Worm (Caenorhabditis elegans) whole organism, L4 larva: ENCODE results near the gene agt-1.

Source experiments
- F37D6.2 ChIP-seq: sonication (generic microtip); optimal IDR thresholded peaks from 2 replicates; lab custom pipeline; 2016; ENCODE audit warnings: mild to moderate bottlenecking, missing genetic modification characterization, missing compliant biosample characterization
- F49E8.2 ChIP-seq: sonication (generic microtip); optimal IDR thresholded peaks from 2 replicates; lab custom pipeline; 2016; ENCODE audit warnings: missing compliant biosample characterization, mild to moderate bottlenecking, missing genetic modification characterization, borderline replicate concordance
- T26A8.4 ChIP-seq: fragments of 200-800 bp; sonication (Bioruptor generic); IDR thresholded peaks from 2 replicates; pipeline ENCODE4 v1.3.6; 2022; ENCODE audit warnings: missing genetic modification characterization, missing compliant biosample characterization
- Y105C5A.15 ChIP-seq: fragments of 200-800 bp; sonication (Bioruptor generic); IDR thresholded peaks from 2 replicates; pipeline ENCODE4 v1.3.6; 2022; ENCODE audit warnings: missing genetic modification characterization, missing compliant biosample characterization
- Y48G9A.11 ChIP-seq: fragments of 200-800 bp; sonication (Bioruptor generic); IDR thresholded peaks from 2 replicates; pipeline ENCODE4 v1.3.6; 2022; ENCODE audit warnings: missing genetic modification reagents, missing genetic modification characterization, missing compliant biosample characterization
- ZK337.2 ChIP-seq: fragments of 200-800 bp; sonication (Bioruptor generic); IDR thresholded peaks from 2 replicates; pipeline ENCODE4 v1.3.6; 2022; ENCODE audit warnings: missing genetic modification reagents, missing genetic modification characterization, missing compliant biosample characterization
- aha-1 ChIP-seq: fragments of 150-350 bp; peaks from one replicate; lab custom pipeline; 2014; ENCODE audit warnings: missing biosample characterization, missing genetic modification characterization
- arid-1 ChIP-seq: fragments of 200-800 bp; sonication (Bioruptor generic); conservative IDR thresholded peaks from 2 replicates; pipeline ENCODE4 v1.3.6; 2022; ENCODE audit warnings: missing genetic modification reagents, missing genetic modification characterization, missing compliant biosample characterization
- attf-4 ChIP-seq: sonication (generic microtip); optimal IDR thresholded peaks from 3 replicates; lab custom pipeline; 2017; ENCODE audit warnings: missing biosample characterization, missing genetic modification characterization
- ceh-44 ChIP-seq: fragments of 200-800 bp; sonication (Bioruptor generic); IDR thresholded peaks from 2 replicates; pipeline ENCODE4 v1.3.6; 2022; ENCODE audit warnings: missing genetic modification reagents, missing genetic modification characterization, missing compliant biosample characterization
- ctbp-1 ChIP-seq: fragments of 200-800 bp; sonication (Bioruptor generic); IDR thresholded peaks from 2 replicates; pipeline ENCODE4 v1.3.6; 2022; ENCODE audit warnings: missing genetic modification reagents, missing genetic modification characterization, missing compliant biosample characterization
- daf-12 ChIP-seq: fragments of 150-350 bp; optimal IDR thresholded peaks from 2 replicates; lab custom pipeline; 2014; ENCODE audit warnings: missing biosample characterization, missing genetic modification reagents, missing genetic modification characterization
- daf-16 ChIP-seq, 3 experiments: sonication (generic microtip); optimal IDR thresholded peaks; 2 replicates each; lab custom pipeline; 2016 to 2017; ENCODE audit warnings: missing genetic modification characterization in 3 of 3, missing genetic modification reagents in 3 of 3, mild to moderate bottlenecking in 2 of 3, missing compliant biosample characterization in 2 of 3, missing biosample characterization in 1 of 3, moderate library complexity in 1 of 3
- dmd-8 ChIP-seq: fragments of 200-800 bp; sonication (Bioruptor generic); IDR thresholded peaks from 2 replicates; pipeline ENCODE4 v1.3.6; 2022; ENCODE audit warnings: missing genetic modification characterization, missing compliant biosample characterization
- dmd-9 ChIP-seq: fragments of 200-800 bp; sonication (Bioruptor generic); IDR thresholded peaks from 2 replicates; pipeline ENCODE4 v1.3.6; 2022; ENCODE audit warnings: missing genetic modification reagents, missing genetic modification characterization, missing compliant biosample characterization
- dpl-1 ChIP-seq: fragments of 150-350 bp; optimal IDR thresholded peaks from 2 replicates; lab custom pipeline; 2014; ENCODE audit warnings: missing biosample characterization, missing genetic modification reagents, missing genetic modification characterization
- duxl-1 ChIP-seq: sonication (generic microtip); optimal IDR thresholded peaks from 2 replicates; lab custom pipeline; 2016; ENCODE audit warnings: mild to moderate bottlenecking, missing genetic modification characterization, moderate library complexity, missing compliant biosample characterization; ENCODE audit not compliant: poor library complexity
- egl-43 ChIP-seq: fragments of 200-800 bp; sonication (Bioruptor generic); IDR thresholded peaks from 2 replicates; pipeline ENCODE4 v1.3.6; 2022; ENCODE audit warnings: missing genetic modification reagents, missing genetic modification characterization, missing compliant biosample characterization
- fos-1 ChIP-seq: fragments of 150-350 bp; optimal IDR thresholded peaks from 2 replicates; lab custom pipeline; 2014; ENCODE audit warnings: missing biosample characterization, missing genetic modification characterization
- gei-8 ChIP-seq: fragments of 200-800 bp; sonication (Bioruptor generic); optimal IDR thresholded peaks from 2 replicates; lab custom pipeline; 2018; ENCODE audit warnings: mild to moderate bottlenecking, missing genetic modification characterization, missing compliant biosample characterization
- hmg-1.1 ChIP-seq: fragments of 200-800 bp; sonication (Bioruptor generic); IDR thresholded peaks from 2 replicates; pipeline ENCODE4 v1.3.6; 2022; ENCODE audit warnings: missing genetic modification reagents, missing genetic modification characterization, missing compliant biosample characterization
- jun-1 ChIP-seq: fragments of 150-350 bp; optimal IDR thresholded peaks from 2 replicates; lab custom pipeline; 2014; ENCODE audit warnings: missing biosample characterization, missing genetic modification reagents, missing genetic modification characterization
- lim-7 ChIP-seq: fragments of 200-800 bp; sonication (Bioruptor generic); IDR thresholded peaks from 2 replicates; pipeline ENCODE4 v1.3.6; 2022; ENCODE audit warnings: missing genetic modification characterization, missing compliant biosample characterization
- lin-1 ChIP-seq: fragments of 200-800 bp; sonication (Bioruptor generic); IDR thresholded peaks from 2 replicates; pipeline ENCODE4 v1.3.6; 2022; ENCODE audit warnings: missing genetic modification reagents, missing genetic modification characterization, missing compliant biosample characterization
- lin-13 ChIP-seq: fragments of 150-350 bp; optimal IDR thresholded peaks from 2 replicates; lab custom pipeline; 2014; ENCODE audit warnings: missing biosample characterization, missing genetic modification reagents, missing genetic modification characterization
- lir-3 ChIP-seq: sonication (generic microtip); optimal IDR thresholded peaks from 2 replicates; lab custom pipeline; 2016; ENCODE audit warnings: mild to moderate bottlenecking, missing genetic modification characterization, missing compliant biosample characterization
- madf-5 ChIP-seq, 2 experiments: fragments of 200-800 bp; sonication (Bioruptor generic); IDR thresholded peaks; 2 replicates each; pipeline ENCODE4 v1.3.6; 2022; ENCODE audit warnings: missing compliant biosample characterization in 2 of 2, missing genetic modification characterization in 2 of 2
- mxl-2 ChIP-seq: fragments of 200-800 bp; sonication (Bioruptor generic); conservative IDR thresholded peaks from 2 replicates; pipeline ENCODE4 v1.3.6; 2022; ENCODE audit warnings: missing genetic modification reagents, missing genetic modification characterization, missing compliant biosample characterization
- mxl-3 ChIP-seq: fragments of 200-800 bp; sonication (Bioruptor generic); optimal IDR thresholded peaks from 2 replicates; lab custom pipeline; 2018; ENCODE audit warnings: mild to moderate bottlenecking, missing genetic modification characterization, missing compliant biosample characterization
- nhr-10 ChIP-seq: fragments of 150-350 bp; optimal IDR thresholded peaks from 2 replicates; lab custom pipeline; 2014; ENCODE audit warnings: missing biosample characterization, missing genetic modification characterization
- nhr-111 ChIP-seq: fragments of 200-800 bp; sonication (Bioruptor generic); optimal IDR thresholded peaks from 2 replicates; lab custom pipeline; 2018; ENCODE audit warnings: mild to moderate bottlenecking, missing genetic modification characterization, missing compliant biosample characterization
- nhr-237 ChIP-seq: sonication (generic microtip); optimal IDR thresholded peaks from 2 replicates; lab custom pipeline; 2017; ENCODE audit warnings: missing biosample characterization, missing genetic modification characterization
- nhr-42 ChIP-seq: fragments of 200-800 bp; sonication (Bioruptor generic); IDR thresholded peaks from 2 replicates; pipeline ENCODE4 v1.3.6; 2022; ENCODE audit warnings: missing genetic modification characterization, missing compliant biosample characterization
- nhr-48 ChIP-seq: sonication (generic microtip); optimal IDR thresholded peaks from 2 replicates; lab custom pipeline; 2016; ENCODE audit warnings: mild to moderate bottlenecking, missing genetic modification characterization, missing compliant biosample characterization
- nhr-76 ChIP-seq: fragments of 150-350 bp; optimal IDR thresholded peaks from 2 replicates; lab custom pipeline; 2014; ENCODE audit warnings: missing biosample characterization, missing genetic modification characterization
- php-3 ChIP-seq: fragments of 200-800 bp; sonication (Bioruptor generic); IDR thresholded peaks from 2 replicates; pipeline ENCODE4 v1.3.6; 2022; ENCODE audit warnings: missing genetic modification reagents, missing genetic modification characterization, missing compliant biosample characterization
- sdz-12 ChIP-seq: fragments of 200-800 bp; sonication (Bioruptor generic); optimal IDR thresholded peaks from 2 replicates; lab custom pipeline; 2018; ENCODE audit warnings: mild to moderate bottlenecking, missing genetic modification characterization, missing compliant biosample characterization
- set-16 ChIP-seq: fragments of 200-800 bp; sonication (Bioruptor generic); IDR thresholded peaks from 2 replicates; pipeline ENCODE4 v1.3.6; 2022; ENCODE audit warnings: missing genetic modification reagents, missing genetic modification characterization, missing compliant biosample characterization
- snpc-1.2 ChIP-seq: fragments of 200-800 bp; sonication (Bioruptor generic); IDR thresholded peaks from 2 replicates; pipeline ENCODE4 v1.3.6; 2022; ENCODE audit warnings: missing genetic modification reagents, missing genetic modification characterization, missing compliant biosample characterization
- tag-97 ChIP-seq: fragments of 200-800 bp; sonication (Bioruptor generic); IDR thresholded peaks from 2 replicates; pipeline ENCODE4 v1.3.6; 2022; ENCODE audit warnings: missing genetic modification characterization, missing compliant biosample characterization
- tra-1 ChIP-seq: fragments of 200-800 bp; sonication (Bioruptor generic); IDR thresholded peaks from 2 replicates; pipeline ENCODE4 v1.3.6; 2022; ENCODE audit warnings: missing genetic modification reagents, missing genetic modification characterization, missing compliant biosample characterization
- unc-130 ChIP-seq: sonication (generic microtip); optimal IDR thresholded peaks from 2 replicates; lab custom pipeline; 2016; ENCODE audit warnings: missing genetic modification reagents, missing genetic modification characterization, missing compliant biosample characterization
- unc-62 ChIP-seq, 3 experiments: fragments of 150-350 bp in 1 of 3; sonication (generic microtip); optimal IDR thresholded peaks in 2 of 3; peaks in 1 of 3; 1 replicate in 1 of 3; 2 replicates in 2 of 3; lab custom pipeline; 2014 to 2017; ENCODE audit warnings: missing biosample characterization in 3 of 3, missing genetic modification characterization in 3 of 3, missing genetic modification reagents in 3 of 3, missing genotype in 1 of 3
- zag-1 ChIP-seq: fragments of 150-350 bp; optimal IDR thresholded peaks from 2 replicates; lab custom pipeline; 2014; ENCODE audit warnings: missing biosample characterization, missing genetic modification characterization
- zip-11 ChIP-seq: fragments of 200-800 bp; sonication (Bioruptor generic); IDR thresholded peaks from 2 replicates; pipeline ENCODE4 v1.3.6; 2022; ENCODE audit warnings: missing genetic modification characterization, missing compliant biosample characterization
- zip-2 ChIP-seq: fragments of 150-350 bp; optimal IDR thresholded peaks from 2 replicates; lab custom pipeline; 2014; ENCODE audit warnings: missing biosample characterization, missing genetic modification characterization
- ztf-7 ChIP-seq: fragments of 150-350 bp; optimal IDR thresholded peaks from 2 replicates; lab custom pipeline; 2014; ENCODE audit warnings: missing biosample characterization, missing genetic modification characterization

Gene agt-1

DNA sequence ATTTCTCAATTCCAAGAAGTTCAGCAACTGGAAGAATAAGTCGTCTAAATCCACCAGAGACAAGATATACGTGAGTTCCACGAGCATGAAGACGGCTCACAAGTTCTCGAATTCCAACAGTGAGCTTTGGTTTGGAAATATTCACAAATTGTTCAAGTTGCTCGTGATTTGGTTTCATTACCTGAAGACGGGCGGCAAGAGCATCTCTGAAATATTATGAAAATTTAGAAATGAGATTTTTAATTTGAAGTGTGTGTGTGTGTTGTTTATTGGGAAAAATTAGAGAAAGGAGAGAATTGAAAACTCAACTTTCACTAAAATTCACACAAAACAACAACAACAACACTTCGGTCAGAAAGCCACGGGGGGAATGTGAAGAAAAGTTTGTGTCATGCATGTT, 21.6 kb upstream of the agt-1 start:
- TF ChIP-seq ceh-44 (GFP tag; lab: Robert Waterston, UW), result no peak
- TF ChIP-seq ztf-7 (tag; lab: Kevin White, UChicago), result no peak
- TF ChIP-seq lir-3 (tag; lab: Kevin White, UChicago), result no peak
- no peak for TF ChIP-seq lim-7 (GFP tag; lab: Robert Waterston, UW)
- TF ChIP-seq gei-8 (GFP tag; lab: Kevin White, UChicago), result peak; percentile 35
- TF ChIP-seq daf-12, result no peak
- TF ChIP-seq nhr-48 (tag; lab: Kevin White, UChicago), result no peak
- no peak for TF ChIP-seq sdz-12 (GFP tag; lab: Kevin White, UChicago)
- no peak for TF ChIP-seq zip-2
- no peak for TF ChIP-seq Y105C5A.15 (GFP tag; lab: Robert Waterston, UW)
- TF ChIP-seq dmd-9 (GFP tag; lab: Robert Waterston, UW), result no peak
- peak; percentile 84 for TF ChIP-seq aha-1 (tag; lab: Kevin White, UChicago)
- no peak for TF ChIP-seq zag-1 (tag; lab: Kevin White, UChicago)
- TF ChIP-seq mxl-3 (GFP tag; lab: Kevin White, UChicago), result no peak
- no peak for TF ChIP-seq tag-97 (GFP tag; lab: Robert Waterston, UW)
- no peak for TF ChIP-seq attf-4 (tag; lab: Kevin White, UChicago)
- no peak for TF ChIP-seq jun-1 (tag; lab: Kevin White, UChicago)
- no peak for TF ChIP-seq madf-5 (GFP tag; IDR thresholded peaks at IDR 0.05; lab: Robert Waterston, UW)
- peak in 1 of 2 experiments; percentile 91 for TF ChIP-seq unc-62 (GFP tag; optimal IDR thresholded peaks at IDR 0.05 in 1 of 2; lab: Kevin White, UChicago)
- TF ChIP-seq unc-62 (tag; optimal IDR thresholded peaks at IDR 0.05; lab: Kevin White, UChicago), result no peak
- TF ChIP-seq fos-1, result no peak
- no peak for TF ChIP-seq snpc-1.2 (GFP tag; lab: Robert Waterston, UW)
- no peak for TF ChIP-seq nhr-237 (tag; lab: Kevin White, UChicago)
- no peak for TF ChIP-seq F37D6.2
- no peak for TF ChIP-seq daf-16 (GFP tag; optimal IDR thresholded peaks at IDR 0.05; lab: Kevin White, UChicago)
- no peak for TF ChIP-seq daf-16 (tag; optimal IDR thresholded peaks at IDR 0.05; lab: Kevin White, UChicago)
- TF ChIP-seq nhr-76 (tag; lab: Kevin White, UChicago), result no peak
- TF ChIP-seq F49E8.2 (tag; lab: Kevin White, UChicago), result no peak
- TF ChIP-seq Y48G9A.11 (GFP tag; lab: Robert Waterston, UW), result no peak
- no peak for TF ChIP-seq tra-1 (GFP tag; lab: Robert Waterston, UW)
- 0 out of 2 replicates have a peak, but pooled peaks have one; percentile 12 for TF ChIP-seq ctbp-1 (GFP tag; lab: Robert Waterston, UW)

ce11 chrIV:13389237-13389636, 20.0 kb upstream of the agt-1 start:
- 0 out of 2 replicates have a peak, but pooled peaks have one; percentile 34 for TF ChIP-seq Y105C5A.15 (GFP tag; lab: Robert Waterston, UW)
- TF ChIP-seq lin-1 (GFP tag; lab: Robert Waterston, UW), result peak; percentile 38; the same call in 1 of the 2 replicates
- 0 out of 2 replicates have a peak, but pooled peaks have one; percentile 26 for TF ChIP-seq tra-1 (GFP tag; lab: Robert Waterston, UW)
- no peak for TF ChIP-seq hmg-1.1 (GFP tag; lab: Robert Waterston, UW)
- TF ChIP-seq snpc-1.2 (GFP tag; lab: Robert Waterston, UW), result 0 out of 2 replicates have a peak, but pooled peaks have one; percentile 11
- TF ChIP-seq nhr-42 (GFP tag; lab: Robert Waterston, UW), result peak; percentile 33; the same call in 1 of the 2 replicates
- TF ChIP-seq duxl-1 (tag; lab: Kevin White, UChicago), result peak; percentile 34
- 0 out of 2 replicates have a peak, but pooled peaks have one; percentile 49 for TF ChIP-seq dmd-8
- TF ChIP-seq madf-5 (GFP tag; IDR thresholded peaks at IDR 0.05; lab: Robert Waterston, UW), result no peak
- TF ChIP-seq mxl-2 (GFP tag; lab: Robert Waterston, UW), result no peak
- peak; percentile 67 for TF ChIP-seq egl-43
- peak; percentile 43 for TF ChIP-seq nhr-111 (GFP tag; lab: Kevin White, UChicago)

ce11 chrIV:13388779-13389178, 19.6 kb upstream of the agt-1 start:
- TF ChIP-seq ZK337.2 (GFP tag; lab: Robert Waterston, UW) (no peak), dpl-1 (GFP tag; lab: Kevin White, UChicago) (no peak), T26A8.4 (GFP tag; lab: Robert Waterston, UW) (peak; percentile 69), tag-97 (GFP tag; lab: Robert Waterston, UW) (no peak), nhr-10 (tag; lab: Kevin White, UChicago) (peak; percentile 90), hmg-1.1 (GFP tag; lab: Robert Waterston, UW) (0 out of 2 replicates have a peak, but pooled peaks have one; percentile 25), set-16 (GFP tag; lab: Robert Waterston, UW) (no peak), arid-1 (GFP tag; lab: Robert Waterston, UW) (no peak; the same call in 1 of the 2 replicates), F49E8.2 (tag; lab: Kevin White, UChicago) (no peak), lin-13 (GFP tag; lab: Kevin White, UChicago) (peak; percentile 41), php-3 (GFP tag; lab: Robert Waterston, UW) (no peak), zip-11 (GFP tag; lab: Robert Waterston, UW) (no peak), mxl-2 (GFP tag; lab: Robert Waterston, UW) (peak; percentile 54), unc-130 (no peak)
